Fruit fly (Drosophila melanogaster) whole organism, prepupa: Measurements from ENCODE around the gene CG17107.
A peak's percentile ranks its signal among the peaks of the same experiment; 100 is the strongest.

Source experiments
- Blimp-1 ChIP-seq: fragments of 200-800 bp; sonication (Bioruptor generic); optimal IDR thresholded peaks from 3 replicates; lab custom pipeline; 2017; ENCODE audit warnings: missing biosample characterization, missing genetic modification characterization, mild to moderate bottlenecking, moderate library complexity, missing genetic modification reagents
- CG10631 ChIP-seq: fragments of 200-800 bp; sonication (Bioruptor generic); optimal IDR thresholded peaks from 2 replicates; lab custom pipeline; 2016; ENCODE audit warnings: missing biosample characterization, missing genetic modification characterization
- CG11762 ChIP-seq: fragments of 200-800 bp; sonication (Bioruptor generic); optimal IDR thresholded peaks from 3 replicates; lab custom pipeline; 2016; ENCODE audit warnings: missing biosample characterization, missing genetic modification characterization; ENCODE audit not compliant: insufficient read depth
- CG11902 ChIP-seq: fragments of 200-800 bp; sonication (Bioruptor generic); optimal IDR thresholded peaks from 3 replicates; lab custom pipeline; 2016; ENCODE audit warnings: missing biosample characterization, missing genetic modification characterization
- CG1621 ChIP-seq: fragments of 200-800 bp; sonication (Bioruptor generic); optimal IDR thresholded peaks from 3 replicates; lab custom pipeline; 2018; ENCODE audit warnings: missing biosample characterization, mild to moderate bottlenecking, missing genetic modification characterization
- CG3032 ChIP-seq: fragments of 200-800 bp; optimal IDR thresholded peaks from 2 replicates; lab custom pipeline; 2019; ENCODE audit warnings: missing biosample characterization, mild to moderate bottlenecking, missing genetic modification characterization, moderate library complexity
- CG31627 ChIP-seq: fragments of 200-800 bp; sonication (Bioruptor generic); optimal IDR thresholded peaks from 3 replicates; lab custom pipeline; 2016; ENCODE audit warnings: missing biosample characterization, missing genetic modification characterization
- CG32006 ChIP-seq: fragments of 200-800 bp; sonication (Bioruptor generic); optimal IDR thresholded peaks from 3 replicates; lab custom pipeline; 2017; ENCODE audit warnings: missing biosample characterization, mild to moderate bottlenecking, missing genetic modification characterization
- CG34406 ChIP-seq: fragments of 200-800 bp; sonication (Bioruptor generic); optimal IDR thresholded peaks from 3 replicates; lab custom pipeline; 2016; ENCODE audit warnings: missing biosample characterization, missing genetic modification characterization
- CG3919 ChIP-seq: fragments of 200-800 bp; sonication (Bioruptor generic); optimal IDR thresholded peaks from 3 replicates; lab custom pipeline; 2016; ENCODE audit warnings: missing biosample characterization, missing genetic modification characterization
- CG6163 ChIP-seq: fragments of 200-800 bp; sonication (Bioruptor generic); IDR thresholded peaks from 3 replicates; pipeline ENCODE4 v1.3.6; 2022; ENCODE audit warnings: missing biosample characterization, missing genetic modification characterization
- CG6276 ChIP-seq: fragments of 200-800 bp; sonication (Bioruptor generic); optimal IDR thresholded peaks from 2 replicates; lab custom pipeline; 2017; ENCODE audit warnings: missing biosample characterization, mild to moderate bottlenecking, missing genetic modification characterization
- CG6792 ChIP-seq: fragments of 200-800 bp; sonication (Bioruptor generic); optimal IDR thresholded peaks from 3 replicates; lab custom pipeline; 2016; ENCODE audit warnings: missing biosample characterization, missing genetic modification characterization
- CG6808 ChIP-seq: fragments of 200-800 bp; sonication (Bioruptor generic); optimal IDR thresholded peaks from 3 replicates; lab custom pipeline; 2017; ENCODE audit warnings: missing biosample characterization, missing genetic modification characterization, mild to moderate bottlenecking, moderate library complexity, missing genetic modification reagents
- CG8119 ChIP-seq: fragments of 200-800 bp; sonication (Bioruptor generic); IDR thresholded peaks from 3 replicates; pipeline ENCODE4 v1.3.6; 2022; ENCODE audit warnings: missing biosample characterization, missing genetic modification characterization
- CG8319 ChIP-seq: fragments of 200-800 bp; sonication (Bioruptor generic); optimal IDR thresholded peaks from 3 replicates; lab custom pipeline; 2016; ENCODE audit warnings: missing biosample characterization, missing genetic modification characterization
- CG8632 ChIP-seq: fragments of 200-800 bp; sonication (Bioruptor generic); optimal IDR thresholded peaks from 3 replicates; lab custom pipeline; 2016; ENCODE audit warnings: missing biosample characterization, missing genetic modification characterization
- CG9139 ChIP-seq: fragments of 200-800 bp; sonication (Bioruptor generic); optimal IDR thresholded peaks from 3 replicates; lab custom pipeline; 2017; ENCODE audit warnings: missing biosample characterization, mild to moderate bottlenecking, missing genetic modification characterization
- Eip75B ChIP-seq: fragments of 200-800 bp; sonication (Bioruptor generic); optimal IDR thresholded peaks from 3 replicates; lab custom pipeline; 2016; ENCODE audit warnings: missing biosample characterization, missing genetic modification characterization
- Ets21C ChIP-seq: fragments of 200-800 bp; sonication (Bioruptor generic); optimal IDR thresholded peaks from 3 replicates; lab custom pipeline; 2016; ENCODE audit warnings: missing biosample characterization, missing genetic modification characterization
- Hr38 ChIP-seq: sonication (Bioruptor generic); optimal IDR thresholded peaks from 2 replicates; lab custom pipeline; 2016; ENCODE audit warnings: missing biosample characterization, missing genetic modification characterization
- Hr4 ChIP-seq: fragments of 200-800 bp; sonication (Bioruptor generic); optimal IDR thresholded peaks from 3 replicates; lab custom pipeline; 2016; ENCODE audit warnings: missing biosample characterization, missing genetic modification characterization
- Lpt ChIP-seq: fragments of 200-800 bp; sonication (Bioruptor generic); optimal IDR thresholded peaks from 3 replicates; lab custom pipeline; 2016; ENCODE audit warnings: missing biosample characterization, missing genetic modification characterization
- Met ChIP-seq: fragments of 200-800 bp; sonication (Bioruptor generic); optimal IDR thresholded peaks from 3 replicates; lab custom pipeline; 2016; ENCODE audit warnings: missing biosample characterization, missing genetic modification characterization
- OdsH ChIP-seq: fragments of 200-800 bp; sonication (Bioruptor generic); optimal IDR thresholded peaks from 3 replicates; lab custom pipeline; 2016; ENCODE audit warnings: missing biosample characterization, missing genetic modification characterization
- Sox15 ChIP-seq: fragments of 200-800 bp; sonication (Bioruptor generic); optimal IDR thresholded peaks from 3 replicates; lab custom pipeline; 2016; ENCODE audit warnings: missing biosample characterization, missing genetic modification characterization
- achi ChIP-seq: fragments of 200-800 bp; sonication (Bioruptor generic); optimal IDR thresholded peaks from 3 replicates; lab custom pipeline; 2016; ENCODE audit warnings: missing biosample characterization, missing genetic modification characterization
- acj6 ChIP-seq: fragments of 200-800 bp; sonication (Bioruptor generic); optimal IDR thresholded peaks from 3 replicates; lab custom pipeline; 2016; ENCODE audit warnings: missing biosample characterization, missing genetic modification characterization
- cyc ChIP-seq: fragments of 200-800 bp; sonication (Bioruptor generic); optimal IDR thresholded peaks from 3 replicates; lab custom pipeline; 2016; ENCODE audit warnings: missing biosample characterization, missing genetic modification characterization
- dsx ChIP-seq: fragments of 200-800 bp; optimal IDR thresholded peaks from 3 replicates; lab custom pipeline; 2019; ENCODE audit warnings: missing biosample characterization, mild to moderate bottlenecking, missing genetic modification characterization, moderate library complexity; ENCODE audit not compliant: poor library complexity, severe bottlenecking
- esn ChIP-seq: fragments of 200-800 bp; sonication (Bioruptor generic); optimal IDR thresholded peaks from 2 replicates; lab custom pipeline; 2016; ENCODE audit warnings: missing biosample characterization, mild to moderate bottlenecking, missing genetic modification characterization, moderate library complexity
- fd59A ChIP-seq: fragments of 200-800 bp; sonication (Bioruptor generic); optimal IDR thresholded peaks from 2 replicates; lab custom pipeline; 2017; ENCODE audit warnings: missing biosample characterization, mild to moderate bottlenecking, missing genetic modification characterization, missing genetic modification reagents
- fd85E ChIP-seq: fragments of 200-800 bp; sonication (Bioruptor generic); optimal IDR thresholded peaks from 3 replicates; lab custom pipeline; 2016; ENCODE audit warnings: missing biosample characterization, missing genetic modification characterization
- fkh ChIP-seq: fragments of 200-800 bp; sonication (Bioruptor generic); optimal IDR thresholded peaks from 3 replicates; lab custom pipeline; 2017; ENCODE audit warnings: missing biosample characterization, mild to moderate bottlenecking, missing genetic modification characterization, moderate library complexity
- lz ChIP-seq: fragments of 200-800 bp; sonication (Bioruptor generic); optimal IDR thresholded peaks from 3 replicates; lab custom pipeline; 2016; ENCODE audit warnings: missing biosample characterization, missing genetic modification characterization
- salr ChIP-seq, 2 experiments: fragments of 200-800 bp; sonication (Bioruptor generic); optimal IDR thresholded peaks; 3 replicates each; lab custom pipeline; 2016 to 2018; ENCODE audit warnings: missing biosample characterization in 2 of 2, missing genetic modification characterization in 2 of 2, mild to moderate bottlenecking in 1 of 2
- spab ChIP-seq: fragments of 200-800 bp; sonication (Bioruptor generic); optimal IDR thresholded peaks from 2 replicates; lab custom pipeline; 2017; ENCODE audit warnings: missing biosample characterization, mild to moderate bottlenecking, missing genetic modification characterization, missing genetic modification reagents
- svp ChIP-seq: fragments of 200-800 bp; sonication (Bioruptor generic); peaks from one replicate; lab custom pipeline; 2016; ENCODE audit warnings: missing biosample characterization, missing genetic modification characterization
- topi ChIP-seq: fragments of 200-800 bp; sonication (Bioruptor generic); optimal IDR thresholded peaks from 3 replicates; lab custom pipeline; 2016; ENCODE audit warnings: missing biosample characterization, missing genetic modification characterization

The CG17107 gene

DNA sequence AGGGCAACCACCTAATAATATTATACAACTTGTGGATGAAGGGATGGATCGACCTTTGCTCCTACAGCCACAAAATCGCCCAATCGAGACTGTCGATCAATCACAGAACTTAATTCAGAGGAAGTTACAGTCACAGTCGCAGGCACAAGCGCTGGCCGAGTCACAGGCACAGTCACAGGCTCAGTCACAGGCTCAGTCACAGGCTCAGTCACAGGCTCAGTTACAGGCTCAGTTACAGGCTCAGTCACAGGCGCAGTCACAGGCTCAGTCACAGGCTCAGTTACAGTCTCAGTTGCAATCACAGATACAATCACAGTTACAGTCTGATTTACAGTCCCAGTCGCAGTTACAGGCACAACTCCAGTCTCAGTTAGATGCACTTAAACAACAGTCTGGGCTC is 35.0 kb upstream of the CG17107 start:
- no peak for TF ChIP-seq esn
- TF ChIP-seq svp (GFP tag; lab: Kevin White, UChicago), result peak; percentile 33
- no peak for TF ChIP-seq Eip75B (GFP tag; lab: Kevin White, UChicago)

DNA sequence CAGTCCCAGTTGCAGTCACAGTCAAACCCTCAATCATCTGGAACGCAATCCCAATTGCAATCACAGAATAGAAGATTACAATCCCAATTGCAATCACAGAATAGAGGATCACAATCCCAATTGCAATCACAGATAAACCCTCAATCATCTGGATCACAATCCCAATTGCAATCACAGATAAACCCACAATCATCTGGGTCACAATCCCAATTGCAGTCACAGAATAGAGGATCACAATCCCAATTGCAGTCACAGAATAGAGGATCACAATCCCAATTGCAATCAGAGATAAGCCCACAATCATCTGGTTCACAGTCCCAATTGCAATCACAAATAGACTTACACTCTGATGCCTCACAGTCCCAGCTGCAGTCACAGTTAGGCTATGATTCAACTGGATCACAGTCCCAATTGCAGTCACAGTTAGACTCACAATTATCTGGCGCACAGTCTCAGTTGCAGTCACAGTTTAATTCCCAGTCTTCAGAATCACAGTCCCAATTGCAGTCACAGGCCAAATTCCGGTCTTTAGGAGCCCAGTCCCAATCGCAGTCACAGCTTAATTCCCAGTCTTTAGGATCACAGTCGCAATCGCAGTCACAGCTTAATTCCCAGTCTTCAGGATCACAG is 33.9 kb upstream of the CG17107 start:
- TF ChIP-seq fd85E (GFP tag; lab: Kevin White, UChicago) (no peak), Lpt (GFP tag; lab: Kevin White, UChicago) (no peak), fkh (GFP tag; lab: Kevin White, UChicago) (no peak), spab (no peak), dsx (GFP tag; lab: Kevin White, UChicago) (no peak), achi (GFP tag; lab: Kevin White, UChicago) (no peak), fd59A (no peak), salr (GFP tag; optimal IDR thresholded peaks at IDR 0.05; lab: Kevin White, UChicago) (no peak)

DNA sequence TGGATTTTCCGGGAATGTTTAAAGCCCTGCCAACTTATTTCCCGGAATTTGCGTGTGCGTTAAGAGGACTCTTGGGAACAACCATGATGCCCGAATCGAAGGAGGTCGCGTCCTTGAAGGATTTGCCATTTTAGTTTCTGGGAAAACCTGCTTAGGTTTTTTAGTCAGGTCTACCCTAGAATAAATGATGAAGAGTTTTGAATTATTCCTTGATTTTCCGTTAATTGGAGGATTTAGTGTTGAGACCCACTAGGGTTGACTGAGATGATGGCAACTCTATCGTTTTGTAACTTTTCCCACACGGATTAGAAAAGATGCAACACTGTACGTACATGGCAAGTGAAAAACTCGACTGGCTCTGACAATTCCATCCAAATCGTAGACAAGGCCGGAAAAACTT is 30.4 kb upstream of the CG17107 start, which contains the start of gene dbf:
dbf (plus strand) TSS at position 301 of the 400 bp plus-strand sequence.
- TF ChIP-seq acj6 (GFP tag; lab: Kevin White, UChicago), result no peak
- no peak for TF ChIP-seq esn
- TF ChIP-seq achi (GFP tag; lab: Kevin White, UChicago), result no peak
- TF ChIP-seq CG32006, result no peak
- TF ChIP-seq CG11762, result no peak
- no peak for TF ChIP-seq CG6163 (GFP tag; lab: Robert Waterston, UW)
- no peak for TF ChIP-seq fd59A
- TF ChIP-seq Hr38 (GFP tag; lab: Kevin White, UChicago), result no peak
- no peak for TF ChIP-seq svp (GFP tag; lab: Kevin White, UChicago)

DNA sequence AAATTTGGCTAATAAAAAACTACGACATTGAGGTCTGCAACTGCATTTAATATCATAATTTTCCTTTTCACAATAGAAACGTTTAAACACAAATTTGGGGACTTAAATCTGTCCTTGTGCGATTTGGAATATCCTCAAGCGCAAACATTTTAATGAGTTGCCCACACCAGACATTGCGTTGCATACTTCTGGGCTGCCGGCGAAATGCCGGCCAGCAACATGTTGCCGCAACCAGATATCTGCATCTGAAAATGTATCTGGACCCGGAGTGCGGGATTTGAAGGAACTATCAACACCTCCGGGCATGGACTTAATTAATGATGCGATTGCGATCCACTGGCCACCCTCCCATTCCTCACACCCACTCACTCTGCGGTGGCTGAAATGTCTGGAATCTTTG is 27.2 kb upstream of the CG17107 start:
- no peak for TF ChIP-seq CG8319
- TF ChIP-seq spab, result no peak
- no peak for TF ChIP-seq Ets21C (GFP tag; lab: Kevin White, UChicago)
- TF ChIP-seq CG9139 (GFP tag; lab: Kevin White, UChicago), result no peak
- TF ChIP-seq CG8119, result no peak
- TF ChIP-seq CG11902 (GFP tag; lab: Kevin White, UChicago), result no peak
- no peak for TF ChIP-seq Blimp-1 (GFP tag; lab: Kevin White, UChicago)
- no peak for TF ChIP-seq fd59A
- no peak for TF ChIP-seq CG31627 (GFP tag; lab: Kevin White, UChicago)
- no peak for TF ChIP-seq OdsH
- TF ChIP-seq CG6808, result no peak
- no peak for TF ChIP-seq CG6276 (GFP tag; lab: Kevin White, UChicago)
- no peak for TF ChIP-seq CG10631 (GFP tag; lab: Kevin White, UChicago)
- no peak for TF ChIP-seq acj6 (GFP tag; lab: Kevin White, UChicago)

DNA sequence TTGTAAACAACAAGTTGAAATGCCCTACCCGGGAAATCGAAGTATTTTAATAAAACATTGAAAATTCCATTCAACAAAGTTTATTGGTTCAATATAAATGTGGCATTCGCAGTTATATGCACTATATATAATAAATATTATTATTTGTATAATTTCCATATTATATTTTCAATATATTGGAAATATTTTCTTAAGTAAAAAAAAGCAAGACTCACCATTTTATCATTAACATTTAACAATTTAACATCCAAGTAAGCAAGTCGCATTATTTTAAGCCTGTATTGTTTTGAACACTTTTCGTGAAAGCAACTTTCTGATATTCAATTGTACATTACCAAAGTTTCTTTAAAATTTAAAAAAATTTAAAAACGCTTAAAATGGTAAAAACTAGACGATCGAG is 23.7 kb upstream of the CG17107 start, which contains the start of gene CG45690:
CG45690 (plus strand) TSS at position 301 of the 400 bp plus-strand sequence.
- no peak for TF ChIP-seq CG3919
- TF ChIP-seq dsx (GFP tag; lab: Kevin White, UChicago), result no peak
- TF ChIP-seq acj6 (GFP tag; lab: Kevin White, UChicago), result no peak
- no peak for TF ChIP-seq cyc (GFP tag; lab: Kevin White, UChicago)
- TF ChIP-seq CG6276 (GFP tag; lab: Kevin White, UChicago), result no peak

dm6 chr2L:10661490-10662240 is 20.0 kb upstream of the CG17107 start, which contains the start of gene CG31871:
TSS of gene CG31871 (plus strand) at chr2L:10662081.
- TF ChIP-seq lz (GFP tag; lab: Kevin White, UChicago) (no peak), CG31627 (GFP tag; lab: Kevin White, UChicago) (no peak), CG8632 (GFP tag; lab: Kevin White, UChicago) (peak; percentile 41), Sox15 (no peak), fkh (GFP tag; lab: Kevin White, UChicago) (peak; percentile 28), dsx (GFP tag; lab: Kevin White, UChicago) (peak; percentile 58), Hr4 (GFP tag; lab: Kevin White, UChicago) (peak; percentile 82), CG34406 (GFP tag; lab: Kevin White, UChicago) (peak; percentile 43), Met (peak; percentile 8), CG8319 (no peak), CG6792 (GFP tag; lab: Kevin White, UChicago) (peak; percentile 25), CG1621 (tag; lab: Kevin White, UChicago) (peak; percentile 29), CG8119 (peak; percentile 96), Blimp-1 (GFP tag; lab: Kevin White, UChicago) (peak; percentile 29), topi (GFP tag; lab: Kevin White, UChicago) (no peak), CG3032 (peak; percentile 73), Ets21C (GFP tag; lab: Kevin White, UChicago) (no peak)
